Worm (Caenorhabditis elegans) whole organism, L2 larva: ENCODE measurements around the gene spig-9.

Experiments
- F13H6.1 ChIP-seq: sonication (generic microtip); optimal IDR thresholded peaks from 2 replicates; lab custom pipeline; 2016; ENCODE audit warnings: missing genetic modification characterization, missing compliant biosample characterization
- egl-27 ChIP-seq: sonication (generic microtip); optimal IDR thresholded peaks from 3 replicates; lab custom pipeline; 2017; ENCODE audit warnings: missing biosample characterization, missing genetic modification reagents, missing genetic modification characterization
- gmeb-1 ChIP-seq: fragments of 150-350 bp; optimal IDR thresholded peaks from 2 replicates; lab custom pipeline; 2014; ENCODE audit warnings: missing biosample characterization, missing genetic modification characterization
- nhr-12 ChIP-seq: fragments of 150-350 bp; optimal IDR thresholded peaks from 2 replicates; lab custom pipeline; 2014; ENCODE audit warnings: missing biosample characterization, missing genetic modification characterization
- nhr-237 ChIP-seq: fragments of 150-350 bp; optimal IDR thresholded peaks from 2 replicates; lab custom pipeline; 2014; ENCODE audit warnings: missing biosample characterization, missing genetic modification characterization
- snpc-4 ChIP-seq: fragments of 150-350 bp; optimal IDR thresholded peaks from 2 replicates; lab custom pipeline; 2014; ENCODE audit warnings: missing biosample characterization, missing genetic modification characterization

- no peak for TF ChIP-seq egl-27 (tag; lab: Kevin White, UChicago)
- no peak for TF ChIP-seq F13H6.1 (tag; lab: Kevin White, UChicago)
- no peak for TF ChIP-seq nhr-237
- TF ChIP-seq nhr-12 (tag; lab: Kevin White, UChicago): no peak
- TF ChIP-seq gmeb-1 (tag; lab: Kevin White, UChicago): no peak
- no peak for TF ChIP-seq snpc-4 (tag; lab: Kevin White, UChicago)
Observed at ce11 chrV:13562748-13563147, 48.9 kb downstream of the spig-9 start.
